Worm (Caenorhabditis elegans) whole organism, L4/young adult: ENCODE results near the gene msa-1.

Source experiments
- W03F9.2 ChIP-seq: fragments of 150-350 bp; optimal IDR thresholded peaks from 2 replicates; lab custom pipeline; 2014; ENCODE audit warnings: missing biosample characterization, missing genetic modification characterization
- him-1 ChIP-seq: sonication (generic microtip); optimal IDR thresholded peaks from 2 replicates; lab custom pipeline; 2016; ENCODE audit warnings: missing genotype, missing genetic modification reagents, missing genetic modification characterization, missing compliant biosample characterization

DNA sequence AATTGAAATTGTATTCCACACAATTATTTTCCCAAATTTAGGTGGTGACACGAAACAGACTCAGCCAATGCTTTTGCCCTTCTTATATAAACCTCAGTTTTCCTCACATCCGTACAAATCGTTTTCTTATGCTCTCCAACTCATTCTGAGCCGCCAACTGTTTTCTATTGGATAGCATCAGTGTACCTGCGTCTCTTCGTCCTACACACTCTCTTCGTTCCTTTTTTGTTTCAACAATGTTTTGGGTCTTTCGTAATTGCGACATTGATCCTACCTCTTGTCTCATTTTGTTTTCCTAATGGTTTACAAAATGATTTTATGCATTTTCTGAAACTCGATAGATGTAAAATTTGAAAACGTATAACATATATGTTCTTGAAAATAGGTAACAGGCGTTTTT is 9.1 kb upstream of the msa-1 start:
- TF ChIP-seq him-1 (tag; lab: Kevin White, UChicago) (no peak), W03F9.2 (tag; lab: Kevin White, UChicago) (no peak)
